Fruit fly (Drosophila melanogaster) whole organism, prepupa: ENCODE results near the gene CG31960.
A peak's percentile ranks its signal among the peaks of the same experiment; 100 is the strongest.

Experiments
- Blimp-1 ChIP-seq: fragments of 200-800 bp; sonication (Bioruptor generic); optimal IDR thresholded peaks from 3 replicates; lab custom pipeline; 2017; ENCODE audit warnings: missing biosample characterization, missing genetic modification characterization, mild to moderate bottlenecking, moderate library complexity, missing genetic modification reagents
- CG10631 ChIP-seq: fragments of 200-800 bp; sonication (Bioruptor generic); optimal IDR thresholded peaks from 2 replicates; lab custom pipeline; 2016; ENCODE audit warnings: missing biosample characterization, missing genetic modification characterization
- CG10669 ChIP-seq: fragments of 200-800 bp; sonication (Bioruptor generic); optimal IDR thresholded peaks from 3 replicates; lab custom pipeline; 2018; ENCODE audit warnings: missing biosample characterization, mild to moderate bottlenecking, missing genetic modification characterization, moderate library complexity
- CG11294 ChIP-seq: fragments of 200-800 bp; sonication (Bioruptor generic); IDR thresholded peaks from 2 replicates; pipeline ENCODE4 v1.3.6; 2022; ENCODE audit warnings: missing biosample characterization, missing genetic modification characterization
- CG3032 ChIP-seq: fragments of 200-800 bp; optimal IDR thresholded peaks from 2 replicates; lab custom pipeline; 2019; ENCODE audit warnings: missing biosample characterization, mild to moderate bottlenecking, missing genetic modification characterization, moderate library complexity
- CG31627 ChIP-seq: fragments of 200-800 bp; sonication (Bioruptor generic); optimal IDR thresholded peaks from 3 replicates; lab custom pipeline; 2016; ENCODE audit warnings: missing biosample characterization, missing genetic modification characterization
- CG32006 ChIP-seq: fragments of 200-800 bp; sonication (Bioruptor generic); optimal IDR thresholded peaks from 3 replicates; lab custom pipeline; 2017; ENCODE audit warnings: missing biosample characterization, mild to moderate bottlenecking, missing genetic modification characterization
- CG34406 ChIP-seq: fragments of 200-800 bp; sonication (Bioruptor generic); optimal IDR thresholded peaks from 3 replicates; lab custom pipeline; 2016; ENCODE audit warnings: missing biosample characterization, missing genetic modification characterization
- CG3919 ChIP-seq: fragments of 200-800 bp; sonication (Bioruptor generic); optimal IDR thresholded peaks from 3 replicates; lab custom pipeline; 2016; ENCODE audit warnings: missing biosample characterization, missing genetic modification characterization
- CG4318 ChIP-seq: fragments of 200-800 bp; sonication (Bioruptor generic); optimal IDR thresholded peaks from 3 replicates; lab custom pipeline; 2017; ENCODE audit warnings: missing biosample characterization, mild to moderate bottlenecking, missing genetic modification characterization
- CG6163 ChIP-seq: fragments of 200-800 bp; sonication (Bioruptor generic); IDR thresholded peaks from 3 replicates; pipeline ENCODE4 v1.3.6; 2022; ENCODE audit warnings: missing biosample characterization, missing genetic modification characterization
- CG6792 ChIP-seq: fragments of 200-800 bp; sonication (Bioruptor generic); optimal IDR thresholded peaks from 3 replicates; lab custom pipeline; 2016; ENCODE audit warnings: missing biosample characterization, missing genetic modification characterization
- CG6854 ChIP-seq: fragments of 200-800 bp; sonication (Bioruptor generic); optimal IDR thresholded peaks from 2 replicates; lab custom pipeline; 2017; ENCODE audit warnings: missing biosample characterization, mild to moderate bottlenecking, missing genetic modification characterization
- CG7368 ChIP-seq: fragments of 200-800 bp; sonication (Bioruptor generic); optimal IDR thresholded peaks from 3 replicates; lab custom pipeline; 2016; ENCODE audit warnings: missing biosample characterization, missing genetic modification characterization
- CG8119 ChIP-seq: fragments of 200-800 bp; sonication (Bioruptor generic); IDR thresholded peaks from 3 replicates; pipeline ENCODE4 v1.3.6; 2022; ENCODE audit warnings: missing biosample characterization, missing genetic modification characterization
- CG8319 ChIP-seq: fragments of 200-800 bp; sonication (Bioruptor generic); optimal IDR thresholded peaks from 3 replicates; lab custom pipeline; 2016; ENCODE audit warnings: missing biosample characterization, missing genetic modification characterization
- CG8632 ChIP-seq: fragments of 200-800 bp; sonication (Bioruptor generic); optimal IDR thresholded peaks from 3 replicates; lab custom pipeline; 2016; ENCODE audit warnings: missing biosample characterization, missing genetic modification characterization
- CG9139 ChIP-seq: fragments of 200-800 bp; sonication (Bioruptor generic); optimal IDR thresholded peaks from 3 replicates; lab custom pipeline; 2017; ENCODE audit warnings: missing biosample characterization, mild to moderate bottlenecking, missing genetic modification characterization
- Eip75B ChIP-seq: fragments of 200-800 bp; sonication (Bioruptor generic); optimal IDR thresholded peaks from 3 replicates; lab custom pipeline; 2016; ENCODE audit warnings: missing biosample characterization, missing genetic modification characterization
- Eip78C ChIP-seq: fragments of 200-800 bp; sonication (Bioruptor generic); peaks from one replicate; lab custom pipeline; 2016; ENCODE audit warnings: missing biosample characterization, missing genetic modification characterization
- Ets21C ChIP-seq: fragments of 200-800 bp; sonication (Bioruptor generic); optimal IDR thresholded peaks from 3 replicates; lab custom pipeline; 2016; ENCODE audit warnings: missing biosample characterization, missing genetic modification characterization
- Gug ChIP-seq: fragments of 200-800 bp; sonication (Bioruptor generic); IDR thresholded peaks from 2 replicates; pipeline ENCODE4 v1.3.6; 2022; ENCODE audit warnings: missing biosample characterization, missing genetic modification characterization
- Hr39 ChIP-seq: fragments of 200-800 bp; sonication (Bioruptor generic); optimal IDR thresholded peaks from 2 replicates; lab custom pipeline; 2016; ENCODE audit warnings: missing biosample characterization, missing genetic modification characterization
- Lpt ChIP-seq: fragments of 200-800 bp; sonication (Bioruptor generic); optimal IDR thresholded peaks from 3 replicates; lab custom pipeline; 2016; ENCODE audit warnings: missing biosample characterization, missing genetic modification characterization
- Met ChIP-seq: fragments of 200-800 bp; sonication (Bioruptor generic); optimal IDR thresholded peaks from 3 replicates; lab custom pipeline; 2016; ENCODE audit warnings: missing biosample characterization, missing genetic modification characterization
- OdsH ChIP-seq: fragments of 200-800 bp; sonication (Bioruptor generic); optimal IDR thresholded peaks from 3 replicates; lab custom pipeline; 2016; ENCODE audit warnings: missing biosample characterization, missing genetic modification characterization
- Smox ChIP-seq: fragments of 200-800 bp; sonication (Bioruptor generic); optimal IDR thresholded peaks from 3 replicates; lab custom pipeline; 2016; ENCODE audit warnings: missing biosample characterization, missing genetic modification characterization
- Sox102F ChIP-seq: fragments of 200-800 bp; sonication (Bioruptor generic); optimal IDR thresholded peaks from 2 replicates; lab custom pipeline; 2016; ENCODE audit warnings: missing biosample characterization, mild to moderate bottlenecking, missing genetic modification characterization
- Sox14 ChIP-seq: fragments of 200-800 bp; sonication (Bioruptor generic); optimal IDR thresholded peaks from 3 replicates; lab custom pipeline; 2016; ENCODE audit warnings: missing biosample characterization, missing genetic modification characterization
- Sox15 ChIP-seq: fragments of 200-800 bp; sonication (Bioruptor generic); optimal IDR thresholded peaks from 3 replicates; lab custom pipeline; 2016; ENCODE audit warnings: missing biosample characterization, missing genetic modification characterization
- achi ChIP-seq: fragments of 200-800 bp; sonication (Bioruptor generic); optimal IDR thresholded peaks from 3 replicates; lab custom pipeline; 2016; ENCODE audit warnings: missing biosample characterization, missing genetic modification characterization
- acj6 ChIP-seq: fragments of 200-800 bp; sonication (Bioruptor generic); optimal IDR thresholded peaks from 3 replicates; lab custom pipeline; 2016; ENCODE audit warnings: missing biosample characterization, missing genetic modification characterization
- cyc ChIP-seq: fragments of 200-800 bp; sonication (Bioruptor generic); optimal IDR thresholded peaks from 3 replicates; lab custom pipeline; 2016; ENCODE audit warnings: missing biosample characterization, missing genetic modification characterization
- dac ChIP-seq: fragments of 200-800 bp; sonication (Bioruptor generic); optimal IDR thresholded peaks from 2 replicates; lab custom pipeline; 2017; ENCODE audit warnings: missing biosample characterization, mild to moderate bottlenecking, missing genetic modification characterization
- dsx ChIP-seq: fragments of 200-800 bp; optimal IDR thresholded peaks from 3 replicates; lab custom pipeline; 2019; ENCODE audit warnings: missing biosample characterization, mild to moderate bottlenecking, missing genetic modification characterization, moderate library complexity; ENCODE audit not compliant: poor library complexity, severe bottlenecking
- eg ChIP-seq: fragments of 200-800 bp; sonication (Bioruptor generic); IDR thresholded peaks from 3 replicates; pipeline ENCODE4 v1.3.6; 2022; ENCODE audit warnings: missing biosample characterization, missing genetic modification characterization
- esn ChIP-seq: fragments of 200-800 bp; sonication (Bioruptor generic); optimal IDR thresholded peaks from 2 replicates; lab custom pipeline; 2016; ENCODE audit warnings: missing biosample characterization, mild to moderate bottlenecking, missing genetic modification characterization, moderate library complexity
- fd59A ChIP-seq: fragments of 200-800 bp; sonication (Bioruptor generic); optimal IDR thresholded peaks from 2 replicates; lab custom pipeline; 2017; ENCODE audit warnings: missing biosample characterization, mild to moderate bottlenecking, missing genetic modification characterization, missing genetic modification reagents
- fkh ChIP-seq: fragments of 200-800 bp; sonication (Bioruptor generic); optimal IDR thresholded peaks from 3 replicates; lab custom pipeline; 2017; ENCODE audit warnings: missing biosample characterization, mild to moderate bottlenecking, missing genetic modification characterization, moderate library complexity
- lz ChIP-seq: fragments of 200-800 bp; sonication (Bioruptor generic); optimal IDR thresholded peaks from 3 replicates; lab custom pipeline; 2016; ENCODE audit warnings: missing biosample characterization, missing genetic modification characterization
- pdm3 ChIP-seq: fragments of 200-800 bp; sonication (Bioruptor generic); optimal IDR thresholded peaks from 3 replicates; lab custom pipeline; 2016; ENCODE audit warnings: missing biosample characterization, missing genetic modification characterization
- salr ChIP-seq, 2 experiments: fragments of 200-800 bp; sonication (Bioruptor generic); optimal IDR thresholded peaks; 3 replicates each; lab custom pipeline; 2016 to 2018; ENCODE audit warnings: missing biosample characterization in 2 of 2, missing genetic modification characterization in 2 of 2, mild to moderate bottlenecking in 1 of 2
- svp ChIP-seq: fragments of 200-800 bp; sonication (Bioruptor generic); peaks from one replicate; lab custom pipeline; 2016; ENCODE audit warnings: missing biosample characterization, missing genetic modification characterization
- topi ChIP-seq: fragments of 200-800 bp; sonication (Bioruptor generic); optimal IDR thresholded peaks from 3 replicates; lab custom pipeline; 2016; ENCODE audit warnings: missing biosample characterization, missing genetic modification characterization
- vri ChIP-seq: fragments of 200-800 bp; sonication (Bioruptor generic); optimal IDR thresholded peaks from 3 replicates; lab custom pipeline; 2016; ENCODE audit warnings: missing biosample characterization, mild to moderate bottlenecking, missing genetic modification characterization

The CG31960 gene

DNA sequence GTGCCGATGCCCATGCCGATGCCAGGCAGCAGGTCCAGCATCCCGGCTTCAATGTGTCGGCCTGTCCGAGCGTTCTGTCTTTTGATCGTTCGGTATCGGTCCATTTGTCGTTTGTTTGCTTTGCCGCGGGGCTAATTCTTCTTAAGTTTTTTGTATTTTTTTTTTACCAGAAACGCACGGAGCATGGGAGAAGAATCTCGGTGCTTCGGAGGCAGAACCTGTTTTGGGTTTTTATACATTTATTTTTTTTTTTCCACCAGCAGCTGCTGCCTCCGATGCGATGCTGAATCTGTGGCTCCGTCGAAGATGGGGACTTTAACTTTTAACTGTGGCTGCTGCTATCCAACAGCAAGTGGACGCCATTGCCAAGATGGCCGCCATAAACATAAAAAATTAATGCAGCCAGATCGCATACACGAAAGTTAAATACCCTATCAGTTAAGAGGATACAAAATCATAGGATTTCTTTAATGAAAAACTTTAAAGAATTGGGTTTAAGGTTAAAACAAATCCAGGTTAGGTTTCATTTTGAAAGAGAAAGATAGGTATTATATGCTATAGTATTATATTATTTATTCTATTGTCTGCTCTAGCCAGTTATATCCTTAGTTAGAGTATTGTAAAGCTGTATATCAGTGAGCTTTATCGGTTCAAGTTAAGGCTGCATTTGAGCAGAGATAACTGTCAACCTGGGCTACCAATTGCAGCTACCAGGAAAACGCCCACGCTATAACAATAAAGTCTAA lies 3.4 kb upstream of the CG31960 start (continued):
- TF ChIP-seq cyc (GFP tag; lab: Kevin White, UChicago) (peak; percentile 45), CG3032 (peak; percentile 54), eg (GFP tag; lab: Robert Waterston, UW) (peak; percentile 73; the same call in 2 of the 3 replicates), CG6792 (GFP tag; lab: Kevin White, UChicago) (peak; percentile 70), CG8119 (GFP tag; lab: Robert Waterston, UW) (peak; percentile 78; the same call in 2 of the 3 replicates), Eip78C (GFP tag; lab: Kevin White, UChicago) (peak; percentile 88), CG9139 (GFP tag; lab: Kevin White, UChicago) (no peak), Sox14 (GFP tag; lab: Kevin White, UChicago) (peak; percentile 56), CG11294 (GFP tag; lab: Robert Waterston, UW) (peak; percentile 36; the same call in 1 of the 2 replicates), CG3919 (GFP tag; lab: Kevin White, UChicago) (peak; percentile 44), dac (GFP tag; lab: Kevin White, UChicago) (no peak), CG31627 (GFP tag; lab: Kevin White, UChicago) (peak; percentile 56), CG10631 (GFP tag; lab: Kevin White, UChicago) (peak; percentile 72)

DNA sequence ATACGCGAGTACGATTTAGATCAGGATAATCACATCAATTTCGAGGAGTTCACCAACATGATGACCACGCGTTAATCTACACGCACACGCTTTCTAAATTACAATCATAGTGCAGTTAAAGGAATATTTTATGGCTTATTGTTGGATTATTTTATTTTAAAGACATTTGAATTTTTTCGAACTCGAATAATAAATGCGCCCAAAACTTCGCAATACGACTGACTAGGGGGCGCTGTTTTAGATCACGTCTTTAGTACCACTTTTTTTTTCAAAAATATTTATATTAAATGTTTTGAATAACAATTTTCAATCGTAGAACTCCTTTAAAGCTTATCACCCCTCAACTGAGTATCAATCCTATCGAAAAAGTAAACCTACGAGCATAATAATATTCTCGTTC lies 655 bp downstream of the CG31960 start:
- no peak for TF ChIP-seq pdm3 (GFP tag; lab: Kevin White, UChicago)
- no peak for TF ChIP-seq achi (GFP tag; lab: Kevin White, UChicago)
- TF ChIP-seq Eip78C (GFP tag; lab: Kevin White, UChicago), result peak; percentile 56
- no peak for TF ChIP-seq OdsH
- TF ChIP-seq CG4318 (GFP tag; lab: Kevin White, UChicago), result no peak
- no peak for TF ChIP-seq svp (GFP tag; lab: Kevin White, UChicago)
- no peak for TF ChIP-seq eg (GFP tag; lab: Robert Waterston, UW)
- TF ChIP-seq CG3919 (GFP tag; lab: Kevin White, UChicago), result no peak

DNA sequence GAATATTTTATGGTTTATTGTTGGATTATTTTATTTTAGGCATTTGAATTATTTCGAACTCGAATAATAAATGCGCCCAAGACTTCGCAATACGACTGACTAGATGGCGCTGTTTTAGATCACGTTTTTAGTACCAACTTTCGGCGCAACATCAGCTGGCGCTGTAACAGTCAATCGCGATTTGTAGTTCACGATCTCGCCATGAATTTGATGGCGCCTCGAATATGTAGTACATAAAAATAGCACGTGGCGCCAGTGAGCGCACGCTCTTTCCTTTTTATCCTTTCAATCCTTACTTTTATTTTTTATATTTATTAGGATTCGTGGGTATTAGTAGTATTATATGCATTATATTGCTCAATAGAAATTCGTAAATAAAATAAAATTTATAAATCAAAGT lies 1.5 kb downstream of the CG31960 start:
- TF ChIP-seq CG4318 (GFP tag; lab: Kevin White, UChicago) (no peak), pdm3 (GFP tag; lab: Kevin White, UChicago) (peak; percentile 78), Blimp-1 (GFP tag; lab: Kevin White, UChicago) (no peak), Met (GFP tag; lab: Kevin White, UChicago) (peak; percentile 75), CG10669 (GFP tag; lab: Kevin White, UChicago) (peak; percentile 19), CG32006 (GFP tag; lab: Kevin White, UChicago) (peak; percentile 10), Eip75B (no peak), fkh (GFP tag; lab: Kevin White, UChicago) (no peak), Sox102F (peak; percentile 63), CG6854 (GFP tag; lab: Kevin White, UChicago) (no peak), CG7368 (peak; percentile 27), Gug (GFP tag; lab: Robert Waterston, UW) (no peak), Lpt (GFP tag; lab: Kevin White, UChicago) (no peak), CG6163 (GFP tag; lab: Robert Waterston, UW) (peak; percentile 51; the same call in 2 of the 3 replicates), Sox15 (GFP tag; lab: Kevin White, UChicago) (peak; percentile 47), Ets21C (GFP tag; lab: Kevin White, UChicago) (peak; percentile 51), fd59A (peak; percentile 19), topi (peak; percentile 43), acj6 (GFP tag; lab: Kevin White, UChicago) (peak; percentile 71), salr (GFP tag; optimal IDR thresholded peaks at IDR 0.05; lab: Kevin White, UChicago) (peak in 1 of 2 experiments; percentile 67), CG8632 (no peak), CG10631 (GFP tag; lab: Kevin White, UChicago) (peak; percentile 28), dsx (no peak), Sox14 (GFP tag; lab: Kevin White, UChicago) (peak; percentile 77), CG8319 (GFP tag; lab: Kevin White, UChicago) (peak; percentile 32), CG34406 (GFP tag; lab: Kevin White, UChicago) (peak; percentile 6), lz (peak; percentile 86), achi (GFP tag; lab: Kevin White, UChicago) (peak; percentile 32), cyc (GFP tag; lab: Kevin White, UChicago) (peak; percentile 79), esn (GFP tag; lab: Kevin White, UChicago) (peak; percentile 86), eg (GFP tag; lab: Robert Waterston, UW) (peak; percentile 40; the same call in 1 of the 3 replicates), vri (GFP tag; lab: Kevin White, UChicago) (peak; percentile 22), Hr39 (peak; percentile 87), CG31627 (GFP tag; lab: Kevin White, UChicago) (peak; percentile 88), Smox (GFP tag; lab: Kevin White, UChicago) (peak; percentile 64), CG9139 (GFP tag; lab: Kevin White, UChicago) (no peak)
